Fruit fly (Drosophila melanogaster): ENCODE data around the gene Pdp.
A peak's percentile ranks its signal among the peaks of the same experiment; 100 is the strongest.

The Pdp gene

dm6 chrX:7700239-7700793 is 34.1 kb downstream of the Pdp start (continued):
- TF ChIP-seq CG18011 (GFP tag; optimal IDR thresholded peaks at IDR 0.05) (peak; percentile 71), ewg (GFP tag; optimal IDR thresholded peaks at IDR 0.05) (peak; percentile 83), D19A (tag; optimal IDR thresholded peaks at IDR 0.05) (peak; percentile 81), Fer1 (GFP tag; optimal IDR thresholded peaks at IDR 0.05) (peak; percentile 91), CG11695 (GFP tag; IDR thresholded peaks at IDR 0.05) (peak; percentile 89), CG13287 (GFP tag; IDR thresholded peaks at IDR 0.05; ENCODE audit: partially characterized antibody) (no peak), H15 (GFP tag; IDR thresholded peaks at IDR 0.05) (peak; percentile 91), lilli (GFP tag; optimal IDR thresholded peaks at IDR 0.05) (peak; percentile 86), gem (tag; optimal IDR thresholded peaks at IDR 0.05) (peak; percentile 92), CG6854 (GFP tag; optimal IDR thresholded peaks at IDR 0.05) (peak; percentile 82), CG12659 (GFP tag; optimal IDR thresholded peaks at IDR 0.05) (peak; percentile 91), fd96Cb (tag; optimal IDR thresholded peaks at IDR 0.05) (peak; percentile 92), cwo (GFP tag; optimal IDR thresholded peaks at IDR 0.05) (peak; percentile 85), bsh (GFP tag; optimal IDR thresholded peaks at IDR 0.05) (peak in 1 of 2 experiments; percentile 90), Drgx (GFP tag; IDR thresholded peaks at IDR 0.05) (peak; percentile 93), Dek (tag; optimal IDR thresholded peaks at IDR 0.05) (peak; percentile 90), ems (GFP tag; optimal IDR thresholded peaks at IDR 0.05) (peak; percentile 93), GATAe (GFP tag; conservative IDR thresholded peaks at IDR 0.05) (peak; percentile 66; the same call in 1 of the 2 replicates), Awh (GFP tag; IDR thresholded peaks at IDR 0.05) (peak; percentile 94), Dp (GFP tag; optimal IDR thresholded peaks at IDR 0.05) (no peak), Deaf1 (tag; optimal IDR thresholded peaks at IDR 0.05) (peak; percentile 59), ftz-f1 (GFP tag; optimal IDR thresholded peaks at IDR 0.05) (peak; percentile 49), CG4282 (GFP tag; optimal IDR thresholded peaks at IDR 0.05) (peak; percentile 89), vnd (GFP tag; IDR thresholded peaks at IDR 0.05; ENCODE audit: partially characterized antibody) (no peak), Mad (GFP tag; optimal IDR thresholded peaks at IDR 0.05) (peak; percentile 82), grau (tag; optimal IDR thresholded peaks at IDR 0.05) (peak; percentile 97), Chrac-16 (GFP tag; optimal IDR thresholded peaks at IDR 0.05) (peak; percentile 93), fru (optimal IDR thresholded peaks at IDR 0.05) (no peak), CG10366 (GFP tag; IDR thresholded peaks at IDR 0.05) (peak; percentile 96), nom (GFP tag; optimal IDR thresholded peaks at IDR 0.05) (no peak), CG15696 (tag; optimal IDR thresholded peaks at IDR 0.05) (peak; percentile 52), en (GFP tag; optimal IDR thresholded peaks at IDR 0.05) (peak; percentile 61), CG30020 (tag; optimal IDR thresholded peaks at IDR 0.05) (peak; percentile 33), btn (GFP tag; optimal IDR thresholded peaks at IDR 0.05) (peak; percentile 87), crp (GFP tag; optimal IDR thresholded peaks at IDR 0.05) (peak in 1 of 2 experiments; percentile 49), sqz (GFP tag; optimal IDR thresholded peaks at IDR 0.05) (peak; percentile 83), scrt (GFP tag; optimal IDR thresholded peaks at IDR 0.05) (peak; percentile 78), CG4617 (GFP tag; optimal IDR thresholded peaks at IDR 0.05; ENCODE audit: borderline replicate concordance) (peak; percentile 70), Nf-YC (tag; optimal IDR thresholded peaks at IDR 0.05) (peak; percentile 76), Hr3 (GFP tag; optimal IDR thresholded peaks at IDR 0.05) (peak; percentile 83), CG8944 (GFP tag; optimal IDR thresholded peaks at IDR 0.05) (peak; percentile 94), hkb (optimal IDR thresholded peaks at IDR 0.05) (no peak), hkb (GFP tag; IDR thresholded peaks at IDR 0.05) (peak; percentile 92), CG1603 (tag; optimal IDR thresholded peaks at IDR 0.05) (peak; percentile 97), CG6813 (GFP tag; optimal IDR thresholded peaks at IDR 0.05) (peak; percentile 81), YL-1 (GFP tag; optimal IDR thresholded peaks at IDR 0.05) (peak; percentile 14), Abd-B (GFP tag; optimal IDR thresholded peaks at IDR 0.05) (peak; percentile 89), BEAF-32 (GFP tag; optimal IDR thresholded peaks at IDR 0.05) (no peak), CG12769 (tag; optimal IDR thresholded peaks at IDR 0.05) (peak; percentile 98)
